Worm (Caenorhabditis elegans) whole organism, L3 larva: Measurements from ENCODE around the gene F58F6.5.

Experiments
- ama-1 ChIP-seq: fragments of 150-350 bp; optimal IDR thresholded peaks from 2 replicates; lab custom pipeline; 2018
- ceh-28 ChIP-seq: fragments of 150-350 bp; optimal IDR thresholded peaks from 2 replicates; lab custom pipeline; 2014; ENCODE audit warnings: missing biosample characterization, missing genetic modification reagents, missing genetic modification characterization
- ceh-82 ChIP-seq: fragments of 150-350 bp; optimal IDR thresholded peaks from 2 replicates; lab custom pipeline; 2014; ENCODE audit warnings: missing biosample characterization, missing genetic modification characterization
- ceh-9 ChIP-seq: sonication (generic microtip); optimal IDR thresholded peaks from 2 replicates; lab custom pipeline; 2018; ENCODE audit warnings: missing biosample characterization, missing genetic modification characterization
- daf-12 ChIP-seq: fragments of 150-350 bp; optimal IDR thresholded peaks from 2 replicates; lab custom pipeline; 2014; ENCODE audit warnings: missing biosample characterization, missing genetic modification reagents, missing genetic modification characterization
- elt-1 ChIP-seq: fragments of 150-350 bp; optimal IDR thresholded peaks from 2 replicates; lab custom pipeline; 2014; ENCODE audit warnings: missing biosample characterization, missing genetic modification characterization
- elt-2 ChIP-seq: sonication (generic microtip); optimal IDR thresholded peaks from 2 replicates; lab custom pipeline; 2016; ENCODE audit warnings: missing genetic modification reagents, mild to moderate bottlenecking, missing genetic modification characterization, missing compliant biosample characterization
- eor-1 ChIP-seq, 2 experiments: fragments of 150-350 bp; optimal IDR thresholded peaks; 2 replicates each; lab custom pipeline; 2014 to 2018; ENCODE audit warnings: missing biosample characterization in 2 of 2, missing genetic modification characterization in 2 of 2
- fkh-2 ChIP-seq: fragments of 150-350 bp; optimal IDR thresholded peaks from 2 replicates; lab custom pipeline; 2014; ENCODE audit warnings: missing biosample characterization, missing genetic modification reagents, missing genetic modification characterization
- nhr-12 ChIP-seq: fragments of 150-350 bp; optimal IDR thresholded peaks from 2 replicates; lab custom pipeline; 2014; ENCODE audit warnings: missing biosample characterization, missing genetic modification characterization
- nhr-23 ChIP-seq: fragments of 150-350 bp; optimal IDR thresholded peaks from 2 replicates; lab custom pipeline; 2014; ENCODE audit warnings: missing biosample characterization, missing genetic modification reagents, missing genetic modification characterization
- nhr-28 ChIP-seq: fragments of 150-350 bp; optimal IDR thresholded peaks from 2 replicates; lab custom pipeline; 2014; ENCODE audit warnings: missing biosample characterization, missing genetic modification characterization
- nhr-43 ChIP-seq: sonication (generic microtip); optimal IDR thresholded peaks from 2 replicates; lab custom pipeline; 2016; ENCODE audit warnings: mild to moderate bottlenecking, missing genetic modification characterization, missing compliant biosample characterization; ENCODE audit not compliant: poor library complexity, severe bottlenecking
- nhr-77 ChIP-seq: fragments of 150-350 bp; optimal IDR thresholded peaks from 2 replicates; lab custom pipeline; 2014; ENCODE audit warnings: missing biosample characterization, missing genetic modification characterization
- pha-4 ChIP-seq: fragments of 150-350 bp; optimal IDR thresholded peaks from 2 replicates; lab custom pipeline; 2014; ENCODE audit warnings: missing biosample characterization, missing genetic modification reagents, missing genetic modification characterization
- pqm-1 ChIP-seq: fragments of 150-350 bp; optimal IDR thresholded peaks from 2 replicates; lab custom pipeline; 2017; ENCODE audit warnings: missing biosample characterization, missing genetic modification characterization, inconsistent platforms
- sea-2 ChIP-seq: fragments of 150-350 bp; sonication (generic microtip); optimal IDR thresholded peaks from 4 replicates; lab custom pipeline; 2014; ENCODE audit warnings: missing biosample characterization, missing genetic modification reagents, missing genetic modification characterization
- unc-39 ChIP-seq: sonication (generic microtip); optimal IDR thresholded peaks from 4 replicates; lab custom pipeline; 2017; ENCODE audit warnings: missing biosample characterization, missing genetic modification characterization
- unc-62 ChIP-seq: fragments of 150-350 bp; sonication (generic microtip); optimal IDR thresholded peaks from 4 replicates; lab custom pipeline; 2014; ENCODE audit warnings: missing biosample characterization, missing genetic modification reagents, missing genetic modification characterization
- ztf-11 ChIP-seq: fragments of 150-350 bp; optimal IDR thresholded peaks from 2 replicates; lab custom pipeline; 2014; ENCODE audit warnings: missing biosample characterization, missing genetic modification characterization
- ztf-4 ChIP-seq: fragments of 150-350 bp; optimal IDR thresholded peaks from 2 replicates; lab custom pipeline; 2014; ENCODE audit warnings: missing biosample characterization, missing genetic modification characterization

The F58F6.5 gene

ce11 chrIV:1389599-1389998 lies 46.1 kb downstream of the F58F6.5 start:
- TF ChIP-seq elt-2 (peak; percentile 77), pqm-1 (tag; lab: Kevin White, UChicago) (peak; percentile 35), daf-12 (tag; lab: Kevin White, UChicago) (no peak)

- TF ChIP-seq unc-39 (tag; lab: Kevin White, UChicago) (no peak), nhr-12 (tag; lab: Kevin White, UChicago) (no peak), ama-1 (lab: Kevin White, UChicago) (no peak)
These were observed 46.6 kb downstream of the F58F6.5 start for ce11 chrIV:1390102-1390501.

ce11 chrIV:1391446-1391845 lies 48.0 kb downstream of the F58F6.5 start:
- TF ChIP-seq ceh-28 (tag; lab: Kevin White, UChicago), result no peak
- no peak for TF ChIP-seq unc-62 (GFP tag; lab: Kevin White, UChicago)
- TF ChIP-seq ceh-9, result no peak
- no peak for TF ChIP-seq pha-4
- no peak for TF ChIP-seq ceh-82 (tag; lab: Kevin White, UChicago)
- no peak for TF ChIP-seq ztf-4
- no peak for TF ChIP-seq nhr-43 (tag; lab: Kevin White, UChicago)
- no peak for TF ChIP-seq sea-2 (GFP tag; lab: Kevin White, UChicago)
- TF ChIP-seq elt-2, result no peak
- no peak for TF ChIP-seq ztf-11 (tag; lab: Kevin White, UChicago)
- TF ChIP-seq nhr-23 (tag; lab: Kevin White, UChicago), result no peak
- TF ChIP-seq nhr-77, result no peak

- TF ChIP-seq pqm-1 (tag; lab: Kevin White, UChicago) (no peak), nhr-28 (tag; lab: Kevin White, UChicago) (no peak), elt-1 (tag; lab: Kevin White, UChicago) (no peak), fkh-2 (no peak), eor-1 (tag; optimal IDR thresholded peaks at IDR 0.05; lab: Kevin White, UChicago) (no peak)
These were observed 50.6 kb downstream of the F58F6.5 start for ce11 chrIV:1394077-1394476.
